Worm (Caenorhabditis elegans) whole organism, early embryonic: Measurements from ENCODE around the gene irld-20.

ENCODE experiments used
- B0310.2 ChIP-seq: sonication (generic microtip); optimal IDR thresholded peaks from 2 replicates; lab custom pipeline; 2016; ENCODE audit warnings: mild to moderate bottlenecking, missing genetic modification characterization, missing compliant biosample characterization
- F13C5.2 ChIP-seq: sonication (generic microtip); optimal IDR thresholded peaks from 2 replicates; lab custom pipeline; 2017; ENCODE audit warnings: mild to moderate bottlenecking, missing genetic modification characterization, inconsistent platforms, missing compliant biosample characterization
- aly-1 ChIP-seq: sonication (generic microtip); optimal IDR thresholded peaks from 2 replicates; lab custom pipeline; 2016; ENCODE audit warnings: missing genetic modification characterization, missing compliant biosample characterization
- ama-1 ChIP-seq: fragments of 150-350 bp; optimal IDR thresholded peaks from 2 replicates; lab custom pipeline; 2014
- ceh-13 ChIP-seq: fragments of 200-800 bp; sonication (Bioruptor generic); optimal IDR thresholded peaks from 2 replicates; lab custom pipeline; 2018; ENCODE audit warnings: mild to moderate bottlenecking, missing genetic modification characterization, missing compliant biosample characterization
- ceh-36 ChIP-seq: sonication (generic microtip); optimal IDR thresholded peaks from 2 replicates; lab custom pipeline; 2016; ENCODE audit warnings: missing genetic modification characterization, inconsistent platforms, missing compliant biosample characterization
- ets-7 ChIP-seq: sonication (generic microtip); optimal IDR thresholded peaks from 2 replicates; lab custom pipeline; 2016; ENCODE audit warnings: missing genotype, missing genetic modification characterization, missing compliant biosample characterization
- flt-1 ChIP-seq: fragments of 200-800 bp; sonication (Bioruptor generic); IDR thresholded peaks from 2 replicates; pipeline ENCODE4 v1.3.6; 2022; ENCODE audit warnings: missing genetic modification characterization, missing compliant biosample characterization
- hmbx-1 ChIP-seq: sonication (generic microtip); optimal IDR thresholded peaks from 2 replicates; lab custom pipeline; 2016; ENCODE audit warnings: mild to moderate bottlenecking, missing genetic modification characterization, missing compliant biosample characterization
- hmg-4 ChIP-seq: fragments of 200-800 bp; sonication (Bioruptor generic); optimal IDR thresholded peaks from 2 replicates; lab custom pipeline; 2018; ENCODE audit warnings: mild to moderate bottlenecking, missing genetic modification characterization, missing compliant biosample characterization
- hnd-1 ChIP-seq: sonication (generic microtip); optimal IDR thresholded peaks from 2 replicates; lab custom pipeline; 2016; ENCODE audit warnings: missing genetic modification characterization, missing compliant biosample characterization
- pes-1 ChIP-seq: fragments of 200-800 bp; sonication (Bioruptor generic); IDR thresholded peaks from 2 replicates; pipeline ENCODE4 v1.3.6; 2022; ENCODE audit warnings: missing genetic modification reagents, missing genetic modification characterization, missing compliant biosample characterization
- scrt-1 ChIP-seq: fragments of 200-800 bp; sonication (Bioruptor generic); IDR thresholded peaks from 2 replicates; pipeline ENCODE4 v1.3.6; 2022; ENCODE audit warnings: missing genetic modification characterization, missing compliant biosample characterization
- sea-1 ChIP-seq: fragments of 200-800 bp; sonication (Bioruptor generic); conservative IDR thresholded peaks from 2 replicates; pipeline ENCODE4 v1.3.6; 2022; ENCODE audit warnings: missing genetic modification characterization, missing compliant biosample characterization
- tbx-11 ChIP-seq: fragments of 200-800 bp; sonication (Bioruptor generic); IDR thresholded peaks from 2 replicates; pipeline ENCODE4 v1.3.6; 2022; ENCODE audit warnings: missing genetic modification characterization, missing compliant biosample characterization
- tbx-37 ChIP-seq: fragments of 200-800 bp; sonication (Bioruptor generic); conservative IDR thresholded peaks from 2 replicates; pipeline ENCODE4 v1.3.6; 2022; ENCODE audit warnings: missing genetic modification reagents, missing genetic modification characterization, missing compliant biosample characterization
- tra-4 ChIP-seq: sonication (generic microtip); optimal IDR thresholded peaks from 2 replicates; lab custom pipeline; 2017; ENCODE audit warnings: missing genetic modification characterization, missing compliant biosample characterization

The irld-20 gene

ce11 chrIII:12789420-12789819, 38.5 kb downstream of the irld-20 start, which contains the start of gene BE10.1:
Gene BE10.1 (minus strand): TSS chrIII:12789520.
- no peak for TF ChIP-seq tbx-37 (GFP tag; lab: Robert Waterston, UW)
- TF ChIP-seq tbx-11 (GFP tag; lab: Robert Waterston, UW) = no peak
- no peak for TF ChIP-seq ets-7 (tag; lab: Kevin White, UChicago)
- TF ChIP-seq hmg-4 (GFP tag; lab: Kevin White, UChicago) = no peak
- no peak for TF ChIP-seq aly-1 (tag; lab: Kevin White, UChicago)
- no peak for TF ChIP-seq pes-1
- TF ChIP-seq sea-1 (GFP tag; lab: Robert Waterston, UW) = no peak
- TF ChIP-seq ceh-36 (tag; lab: Kevin White, UChicago) = no peak
- no peak for TF ChIP-seq F13C5.2 (tag; lab: Kevin White, UChicago)
- TF ChIP-seq scrt-1 (GFP tag; lab: Robert Waterston, UW) = no peak
- TF ChIP-seq hmbx-1 (tag; lab: Kevin White, UChicago) = no peak
- TF ChIP-seq ceh-13 (GFP tag; lab: Kevin White, UChicago) = no peak
- no peak for TF ChIP-seq ama-1 (lab: Kevin White, UChicago)
- no peak for TF ChIP-seq flt-1 (GFP tag; lab: Robert Waterston, UW)
- TF ChIP-seq B0310.2 = no peak
- no peak for TF ChIP-seq hnd-1 (tag; lab: Kevin White, UChicago)
- no peak for TF ChIP-seq tra-4 (tag; lab: Kevin White, UChicago)

DNA sequence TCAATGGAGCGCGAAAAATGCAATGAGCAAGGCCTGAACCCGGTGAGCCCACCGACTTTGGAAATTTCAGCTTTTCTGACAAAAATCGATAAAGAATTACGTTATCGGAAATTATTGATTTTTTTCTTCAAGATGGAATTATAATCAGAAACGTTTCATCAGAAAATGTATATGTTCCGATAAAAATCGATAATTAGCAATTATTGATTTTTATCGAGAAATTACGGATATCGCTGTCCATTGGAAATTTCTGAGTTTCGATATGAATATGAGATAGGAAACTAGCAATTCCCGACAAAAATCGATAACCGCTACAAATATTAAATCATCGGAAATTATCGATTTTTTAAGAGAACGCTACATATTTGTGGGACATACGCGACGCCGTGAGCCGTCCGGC, 43.3 kb downstream of the irld-20 start:
- TF ChIP-seq ama-1 (lab: Kevin White, UChicago) (no peak), flt-1 (GFP tag; lab: Robert Waterston, UW) (no peak), scrt-1 (GFP tag; lab: Robert Waterston, UW) (no peak), F13C5.2 (tag; lab: Kevin White, UChicago) (no peak), tbx-37 (GFP tag; lab: Robert Waterston, UW) (no peak), aly-1 (tag; lab: Kevin White, UChicago) (no peak), ceh-36 (tag; lab: Kevin White, UChicago) (no peak), ets-7 (tag; lab: Kevin White, UChicago) (no peak), tbx-11 (GFP tag; lab: Robert Waterston, UW) (no peak), hmbx-1 (tag; lab: Kevin White, UChicago) (no peak), pes-1 (no peak), sea-1 (GFP tag; lab: Robert Waterston, UW) (no peak), tra-4 (tag; lab: Kevin White, UChicago) (no peak), hmg-4 (GFP tag; lab: Kevin White, UChicago) (no peak), ceh-13 (GFP tag; lab: Kevin White, UChicago) (no peak), B0310.2 (no peak), hnd-1 (tag; lab: Kevin White, UChicago) (no peak)

ce11 chrIII:12798469-12798868, 47.6 kb downstream of the irld-20 start, which contains the start of gene agmo-1:
Gene agmo-1 (minus strand): TSS chrIII:12798569.
- TF ChIP-seq hmg-4 (GFP tag; lab: Kevin White, UChicago) (no peak), hmbx-1 (tag; lab: Kevin White, UChicago) (no peak), ceh-13 (GFP tag; lab: Kevin White, UChicago) (no peak), tbx-11 (GFP tag; lab: Robert Waterston, UW) (no peak), tbx-37 (GFP tag; lab: Robert Waterston, UW) (no peak), scrt-1 (GFP tag; lab: Robert Waterston, UW) (no peak), tra-4 (tag; lab: Kevin White, UChicago) (no peak), F13C5.2 (tag; lab: Kevin White, UChicago) (no peak), B0310.2 (no peak), aly-1 (tag; lab: Kevin White, UChicago) (no peak), flt-1 (GFP tag; lab: Robert Waterston, UW) (no peak), sea-1 (GFP tag; lab: Robert Waterston, UW) (no peak), ets-7 (tag; lab: Kevin White, UChicago) (no peak), pes-1 (no peak), ceh-36 (tag; lab: Kevin White, UChicago) (no peak), ama-1 (lab: Kevin White, UChicago) (no peak), hnd-1 (tag; lab: Kevin White, UChicago) (no peak)

DNA sequence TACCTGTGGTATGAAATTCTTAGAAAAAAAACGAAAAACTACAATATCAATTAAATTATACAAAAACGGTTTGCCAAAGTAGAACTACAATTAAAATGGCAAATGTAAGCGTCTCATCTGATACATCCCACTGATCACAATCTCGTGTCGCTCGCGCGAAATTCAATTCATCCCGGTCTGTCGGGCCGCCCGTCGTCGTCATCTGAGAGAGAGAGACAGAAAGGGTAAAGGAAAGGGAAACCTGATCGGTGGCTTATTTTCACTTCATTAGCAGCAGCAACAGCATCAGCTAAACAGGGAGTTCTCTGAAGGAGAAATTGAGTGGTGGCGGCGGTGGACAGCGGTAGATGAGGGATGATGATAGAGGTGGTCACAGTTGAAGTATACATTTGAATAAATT, 49.6 kb downstream of the irld-20 start:
- TF ChIP-seq F13C5.2 (tag; lab: Kevin White, UChicago) = no peak
- TF ChIP-seq aly-1 (tag; lab: Kevin White, UChicago) = no peak
- no peak for TF ChIP-seq scrt-1 (GFP tag; lab: Robert Waterston, UW)
- TF ChIP-seq pes-1 = no peak
- TF ChIP-seq tbx-11 (GFP tag; lab: Robert Waterston, UW) = no peak
- TF ChIP-seq ets-7 (tag; lab: Kevin White, UChicago) = no peak
- no peak for TF ChIP-seq sea-1 (GFP tag; lab: Robert Waterston, UW)
- TF ChIP-seq B0310.2 = no peak
- TF ChIP-seq hnd-1 (tag; lab: Kevin White, UChicago) = no peak
- TF ChIP-seq tra-4 (tag; lab: Kevin White, UChicago) = no peak
- no peak for TF ChIP-seq hmbx-1 (tag; lab: Kevin White, UChicago)
- no peak for TF ChIP-seq ama-1 (lab: Kevin White, UChicago)
- no peak for TF ChIP-seq ceh-36 (tag; lab: Kevin White, UChicago)
- no peak for TF ChIP-seq hmg-4 (GFP tag; lab: Kevin White, UChicago)
- no peak for TF ChIP-seq tbx-37 (GFP tag; lab: Robert Waterston, UW)
